Worm (Caenorhabditis elegans): Measurements from ENCODE around the gene Y49A3A.4.
A peak's percentile ranks its signal among the peaks of the same experiment; 100 is the strongest.

The Y49A3A.4 gene

ce11 chrV:14350949-14351348 lies 7.7 kb downstream of the Y49A3A.4 start (continued):
- peak; percentile 45 for TF ChIP-seq nhr-90 (tag; optimal IDR thresholded peaks at IDR 0.05; ENCODE audit: poor library complexity)
- no peak for TF ChIP-seq nhr-12 (tag; optimal IDR thresholded peaks at IDR 0.05)
- TF ChIP-seq nhr-20 (tag; optimal IDR thresholded peaks at IDR 0.05), result peak; percentile 85
- no peak for TF ChIP-seq hlh-17 (GFP tag; optimal IDR thresholded peaks at IDR 0.05; ENCODE audit: borderline replicate concordance)
- peak; percentile 89 for TF ChIP-seq fkh-8 (tag; optimal IDR thresholded peaks at IDR 0.05)
- TF ChIP-seq rnt-1 (tag; optimal IDR thresholded peaks at IDR 0.05), result peak; percentile 73
- TF ChIP-seq elt-2 (tag; optimal IDR thresholded peaks at IDR 0.05), result peak; percentile 8
- peak; percentile 56; the same call in 1 of the 2 replicates for TF ChIP-seq grh-1 (GFP tag; IDR thresholded peaks at IDR 0.05)

ce11 chrV:14350498-14350897 lies 8.2 kb downstream of the Y49A3A.4 start:
- TF ChIP-seq hlh-4 (tag; optimal IDR thresholded peaks at IDR 0.05) (no peak), grh-1 (GFP tag; IDR thresholded peaks at IDR 0.05) (no peak), blmp-1 (tag; optimal IDR thresholded peaks at IDR 0.05) (peak; percentile 44), fkh-4 (tag; optimal IDR thresholded peaks at IDR 0.05; ENCODE audit: borderline replicate concordance) (no peak), lin-15B (tag; optimal IDR thresholded peaks at IDR 0.05) (no peak), pqm-1 (tag; optimal IDR thresholded peaks at IDR 0.05) (no peak), lin-35 (GFP tag; optimal IDR thresholded peaks at IDR 0.05) (peak in 1 of 2 experiments; percentile 35), tbx-2 (tag; optimal IDR thresholded peaks at IDR 0.05) (no peak), mab-9 (GFP tag; IDR thresholded peaks at IDR 0.05) (no peak), ets-5 (GFP tag; IDR thresholded peaks at IDR 0.05) (no peak)

ce11 chrV:14347234-14347826 lies 11.4 kb downstream of the Y49A3A.4 start, which contains the start of gene cept-2:
Gene cept-2 (plus strand): TSS chrV:14347766.
- TF ChIP-seq ces-1 (GFP tag; optimal IDR thresholded peaks at IDR 0.05), result no peak
- peak; percentile 84 for TF ChIP-seq ceh-88 (GFP tag; IDR thresholded peaks at IDR 0.05)
- TF ChIP-seq zip-4 (GFP tag; optimal IDR thresholded peaks at IDR 0.05), result peak; percentile 66
- TF ChIP-seq nhr-71 (tag; optimal IDR thresholded peaks at IDR 0.05), result peak; percentile 97
- no peak for TF ChIP-seq nhr-76 (tag; optimal IDR thresholded peaks at IDR 0.05)
- no peak for TF ChIP-seq nhr-28 (tag; optimal IDR thresholded peaks at IDR 0.05)
- no peak for TF ChIP-seq hlh-17 (GFP tag; optimal IDR thresholded peaks at IDR 0.05; ENCODE audit: borderline replicate concordance)
- TF ChIP-seq nhr-47 (tag; optimal IDR thresholded peaks at IDR 0.05), result peak; percentile 96
- TF ChIP-seq isw-1 (GFP tag; IDR thresholded peaks at IDR 0.05), result peak; percentile 92
- TF ChIP-seq lin-14 (GFP tag; optimal IDR thresholded peaks at IDR 0.05), result peak; percentile 96
- peak; percentile 84 for TF ChIP-seq ceh-8 (GFP tag; optimal IDR thresholded peaks at IDR 0.05)
- no peak for TF ChIP-seq nhr-12 (tag; optimal IDR thresholded peaks at IDR 0.05)
- no peak for TF ChIP-seq pqm-1 (tag; optimal IDR thresholded peaks at IDR 0.05)
- TF ChIP-seq ceh-90 (tag; optimal IDR thresholded peaks at IDR 0.05), result peak; percentile 67
- peak; percentile 84 to 95 (median 94) for TF ChIP-seq ceh-82 (tag; optimal IDR thresholded peaks at IDR 0.05)
- TF ChIP-seq fkh-10 (GFP tag; optimal IDR thresholded peaks at IDR 0.05), result peak; percentile 70
- peak in 3 of 6 experiments; percentile 37 to 93 (median 76) for TF ChIP-seq elt-3 (tag; optimal IDR thresholded peaks at IDR 0.05)
- peak; percentile 33 for TF ChIP-seq sup-37 (GFP tag; optimal IDR thresholded peaks at IDR 0.05)
- peak; percentile 93 for TF ChIP-seq xbp-1 (tag; optimal IDR thresholded peaks at IDR 0.05)
- TF ChIP-seq aly-2 (tag; optimal IDR thresholded peaks at IDR 0.05), result peak; percentile 78
- peak; percentile 96 for TF ChIP-seq nhr-19 (GFP tag; conservative IDR thresholded peaks at IDR 0.05)
- TF ChIP-seq nhr-20 (tag; optimal IDR thresholded peaks at IDR 0.05), result peak; percentile 97
- TF ChIP-seq unc-62 (GFP tag; optimal IDR thresholded peaks at IDR 0.05), result no peak
- TF ChIP-seq jun-1 (tag; optimal IDR thresholded peaks at IDR 0.05), result peak; percentile 84
- peak; percentile 44; the same call in 1 of the 2 replicates for TF ChIP-seq unc-98 (GFP tag; IDR thresholded peaks at IDR 0.05)
- TF ChIP-seq F16B12.6 (tag; optimal IDR thresholded peaks at IDR 0.05), result peak; percentile 56
- TF ChIP-seq nhr-11 (tag; optimal IDR thresholded peaks at IDR 0.05), result peak; percentile 75
- TF ChIP-seq rnt-1 (tag; optimal IDR thresholded peaks at IDR 0.05), result peak; percentile 98
- peak; percentile 85 for TF ChIP-seq fkh-4 (tag; optimal IDR thresholded peaks at IDR 0.05; ENCODE audit: borderline replicate concordance)
- peak; percentile 95 for TF ChIP-seq fkh-8 (tag; optimal IDR thresholded peaks at IDR 0.05)
- peak; percentile 96 for TF ChIP-seq lin-13 (GFP tag; optimal IDR thresholded peaks at IDR 0.05)
- peak in 1 of 2 experiments; percentile 56 for TF ChIP-seq egl-27 (tag; optimal IDR thresholded peaks at IDR 0.05)
- peak; percentile 82 for TF ChIP-seq pag-3 (tag; optimal IDR thresholded peaks at IDR 0.05; ENCODE audit: borderline replicate concordance, insufficient read depth)
- TF ChIP-seq ztf-4 (tag; optimal IDR thresholded peaks at IDR 0.05), result peak; percentile 85
- TF ChIP-seq irx-1 (tag; optimal IDR thresholded peaks at IDR 0.05), result peak; percentile 82
- TF ChIP-seq unc-130 (tag; optimal IDR thresholded peaks at IDR 0.05), result peak; percentile 66

Data from whole organism, L1 larva.